Worm (Caenorhabditis elegans): ENCODE measurements around the gene nlp-17.
"Not testable (repeated sequence)": the region's sequence is repeated elsewhere in the genome, so short reads cannot be mapped to it uniquely, and the experiment has no call there.

DNA sequence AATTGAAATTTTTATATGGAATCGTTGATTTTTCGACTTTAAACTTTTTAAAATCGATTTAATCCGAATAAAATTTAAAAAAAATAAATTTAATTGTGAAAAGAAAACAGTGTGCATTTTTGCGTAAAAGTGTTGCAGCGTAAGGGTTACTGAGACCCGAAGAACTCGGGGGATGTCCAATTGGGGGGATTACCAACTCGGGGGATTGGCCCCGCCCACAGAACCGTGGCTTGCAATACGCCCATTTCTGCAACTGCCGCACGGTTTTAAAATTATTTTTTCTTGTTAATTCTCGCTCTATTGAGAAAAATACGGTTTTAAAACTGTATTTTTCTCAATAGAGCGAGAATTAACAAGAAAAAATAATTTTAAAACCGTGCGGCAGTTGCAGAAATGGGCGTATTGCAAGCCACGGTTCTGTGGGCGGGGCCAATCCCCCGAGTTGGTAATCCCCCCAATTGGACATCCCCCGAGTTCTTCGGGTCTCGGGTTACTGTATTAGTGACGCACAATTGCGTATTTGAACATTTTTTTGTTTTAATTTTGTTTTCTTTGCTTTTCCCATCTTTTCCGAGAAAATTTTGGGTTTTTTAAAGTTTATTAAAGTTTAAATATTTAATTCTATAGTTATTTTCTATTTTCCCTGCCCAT lies 2.1 kb downstream of the nlp-17 start:
- TF ChIP-seq tlf-1 (GFP tag; optimal IDR thresholded peaks at IDR 0.05); F22D6.2 (tag; optimal IDR thresholded peaks at IDR 0.05); K11D2.4 (GFP tag; IDR thresholded peaks at IDR 0.05); ztf-3 (GFP tag; optimal IDR thresholded peaks at IDR 0.05); chd-7 (tag; optimal IDR thresholded peaks at IDR 0.05); F37B4.10 (GFP tag; IDR thresholded peaks at IDR 0.05); xnd-1 (tag; optimal IDR thresholded peaks at IDR 0.05); him-1 (tag; optimal IDR thresholded peaks at IDR 0.05); mes-4 (tag; optimal IDR thresholded peaks at IDR 0.05); ama-1 (optimal IDR thresholded peaks at IDR 0.05); ama-1 (GFP tag; optimal IDR thresholded peaks at IDR 0.05): not testable (repeated sequence)

All from whole organism, young adult.